Fruit fly (Drosophila melanogaster) whole organism, embryonic: ENCODE data around the gene RluA-1.
A peak's percentile ranks its signal among the peaks of the same experiment; 100 is the strongest.

Experiments
- Adf1 ChIP-seq: fragments of 200-800 bp; sonication (Bioruptor generic); IDR thresholded peaks from 2 replicates; pipeline ENCODE4 v1.3.6; 2022; ENCODE audit warnings: missing biosample characterization, missing genetic modification characterization
- CG10462 ChIP-seq: fragments of 200-800 bp; sonication (Bioruptor generic); optimal IDR thresholded peaks from 2 replicates; lab custom pipeline; 2016; ENCODE audit warnings: missing biosample characterization, missing genetic modification characterization
- CG10565 ChIP-seq: fragments of 200-800 bp; sonication (Bioruptor generic); optimal IDR thresholded peaks from 3 replicates; lab custom pipeline; 2016; ENCODE audit warnings: missing biosample characterization, mild to moderate bottlenecking, missing genetic modification characterization
- CG11456 ChIP-seq: fragments of 200-800 bp; sonication (Bioruptor generic); IDR thresholded peaks from 3 replicates; pipeline ENCODE4 v1.3.6; 2022; ENCODE audit warnings: missing biosample characterization, missing genetic modification characterization
- CG12299 ChIP-seq: fragments of 200-800 bp; sonication (Bioruptor generic); optimal IDR thresholded peaks from 2 replicates; lab custom pipeline; 2018; ENCODE audit warnings: missing biosample characterization, mild to moderate bottlenecking, missing genetic modification characterization
- CG12744 ChIP-seq: fragments of 200-800 bp; sonication (Bioruptor generic); optimal IDR thresholded peaks from 2 replicates; lab custom pipeline; 2016; ENCODE audit warnings: missing biosample characterization, missing genetic modification characterization
- CG12769 ChIP-seq: fragments of 200-800 bp; sonication (Bioruptor generic); optimal IDR thresholded peaks from 2 replicates; lab custom pipeline; 2019; ENCODE audit warnings: missing biosample characterization, mild to moderate bottlenecking, missing genetic modification characterization, moderate library complexity
- CG13624 ChIP-seq: fragments of 200-800 bp; sonication (Bioruptor generic); optimal IDR thresholded peaks from 2 replicates; lab custom pipeline; 2016; ENCODE audit warnings: missing biosample characterization, missing genetic modification characterization
- CG15011 ChIP-seq: fragments of 200-800 bp; sonication (Bioruptor generic); optimal IDR thresholded peaks from 3 replicates; lab custom pipeline; 2018; ENCODE audit warnings: missing biosample characterization, mild to moderate bottlenecking, missing genetic modification characterization
- CG15269 ChIP-seq: fragments of 200-800 bp; sonication (Bioruptor generic); optimal IDR thresholded peaks from 2 replicates; lab custom pipeline; 2018; ENCODE audit warnings: missing biosample characterization, mild to moderate bottlenecking, missing genetic modification characterization, moderate library complexity
- CG16813 ChIP-seq: fragments of 200-800 bp; sonication (Bioruptor generic); IDR thresholded peaks from 3 replicates; pipeline ENCODE4 v1.3.6; 2022; ENCODE audit warnings: missing biosample characterization, missing genetic modification characterization; ENCODE audit not compliant: partially characterized antibody
- CG17359 ChIP-seq: fragments of 200-800 bp; sonication (Bioruptor generic); optimal IDR thresholded peaks from 3 replicates; lab custom pipeline; 2018; ENCODE audit warnings: missing biosample characterization, mild to moderate bottlenecking, missing genetic modification characterization, moderate library complexity
- CG1832 ChIP-seq: fragments of 200-800 bp; sonication (Bioruptor generic); optimal IDR thresholded peaks from 2 replicates; lab custom pipeline; 2017; ENCODE audit warnings: missing biosample characterization, mild to moderate bottlenecking, missing genetic modification characterization, inconsistent platforms
- CG2120 ChIP-seq: fragments of 200-800 bp; sonication (Bioruptor generic); optimal IDR thresholded peaks from 3 replicates; lab custom pipeline; 2016; ENCODE audit warnings: missing biosample characterization, missing genetic modification characterization
- CG3281 ChIP-seq: fragments of 200-800 bp; sonication (Bioruptor generic); optimal IDR thresholded peaks from 3 replicates; lab custom pipeline; 2017; ENCODE audit warnings: missing biosample characterization, mild to moderate bottlenecking, missing genetic modification characterization
- CG3407 ChIP-seq: fragments of 200-800 bp; sonication (Bioruptor generic); optimal IDR thresholded peaks from 2 replicates; lab custom pipeline; 2018; ENCODE audit warnings: missing biosample characterization, mild to moderate bottlenecking, missing genetic modification characterization
- CG3847 ChIP-seq: fragments of 200-800 bp; sonication (Bioruptor generic); IDR thresholded peaks from 2 replicates; pipeline ENCODE4 v1.3.6; 2022; ENCODE audit warnings: missing biosample characterization, missing genetic modification characterization
- CG43689 ChIP-seq: fragments of 200-800 bp; sonication (Bioruptor generic); IDR thresholded peaks from 2 replicates; pipeline ENCODE4 v1.3.6; 2022; ENCODE audit warnings: missing biosample characterization, missing genetic modification characterization
- CG5180 ChIP-seq: fragments of 200-800 bp; sonication (Bioruptor generic); optimal IDR thresholded peaks from 3 replicates; lab custom pipeline; 2017; ENCODE audit warnings: missing biosample characterization, missing genetic modification characterization, mild to moderate bottlenecking, moderate library complexity, missing genetic modification reagents
- CG6689 ChIP-seq: fragments of 200-800 bp; sonication (Bioruptor generic); IDR thresholded peaks from 2 replicates; pipeline ENCODE4 v1.3.6; 2022; ENCODE audit warnings: missing biosample characterization, missing genetic modification characterization
- CG8765 ChIP-seq: fragments of 200-800 bp; sonication (Bioruptor generic); IDR thresholded peaks from 2 replicates; pipeline ENCODE4 v1.3.6; 2022; ENCODE audit warnings: missing biosample characterization, missing genetic modification characterization
- Dbx ChIP-seq: fragments of 200-800 bp; sonication (Bioruptor generic); IDR thresholded peaks from 3 replicates; pipeline ENCODE4 v1.3.6; 2022; ENCODE audit warnings: missing biosample characterization, missing genetic modification characterization
- Dek ChIP-seq: fragments of 200-800 bp; sonication (Bioruptor generic); optimal IDR thresholded peaks from 3 replicates; lab custom pipeline; 2019; ENCODE audit warnings: missing biosample characterization, mild to moderate bottlenecking, missing genetic modification characterization, moderate library complexity
- Dfd ChIP-seq, 2 experiments: fragments of >200 bp; optimal IDR thresholded peaks; 2 replicates each; lab custom pipeline; 2017; ENCODE audit warnings: missing biosample characterization in 2 of 2, missing genetic modification characterization in 2 of 2
- Dip3 ChIP-seq: fragments of 200-800 bp; sonication (Bioruptor generic); optimal IDR thresholded peaks from 3 replicates; lab custom pipeline; 2016; ENCODE audit warnings: missing biosample characterization, missing genetic modification characterization
- Doc2 ChIP-seq: fragments of 200-800 bp; sonication (Bioruptor generic); IDR thresholded peaks from 2 replicates; pipeline ENCODE4 v1.3.6; 2022; ENCODE audit warnings: missing biosample characterization, missing genetic modification characterization
- Fer3 ChIP-seq: fragments of 200-800 bp; sonication (Bioruptor generic); optimal IDR thresholded peaks from 2 replicates; lab custom pipeline; 2018; ENCODE audit warnings: missing biosample characterization, mild to moderate bottlenecking, missing genetic modification characterization, moderate library complexity
- HHEX ChIP-seq: fragments of 200-800 bp; sonication (Bioruptor generic); optimal IDR thresholded peaks from 3 replicates; lab custom pipeline; 2017; ENCODE audit warnings: missing biosample characterization, mild to moderate bottlenecking, missing genetic modification characterization, missing genetic modification reagents
- MESR4 ChIP-seq: fragments of 200-800 bp; sonication (Bioruptor generic); optimal IDR thresholded peaks from 2 replicates; lab custom pipeline; 2018; ENCODE audit warnings: missing biosample characterization, mild to moderate bottlenecking, missing genetic modification characterization, moderate library complexity
- Six4 ChIP-seq: fragments of 200-800 bp; sonication (Bioruptor generic); optimal IDR thresholded peaks from 2 replicates; lab custom pipeline; 2016; ENCODE audit warnings: missing biosample characterization, missing genetic modification characterization
- Spps ChIP-seq: fragments of 200-800 bp; sonication (Bioruptor generic); optimal IDR thresholded peaks from 2 replicates; lab custom pipeline; 2018; ENCODE audit warnings: missing biosample characterization, mild to moderate bottlenecking, missing genetic modification characterization
- Sry-β ChIP-seq: fragments of 200-800 bp; sonication (Bioruptor generic); optimal IDR thresholded peaks from 2 replicates; lab custom pipeline; 2018; ENCODE audit warnings: missing biosample characterization, mild to moderate bottlenecking, missing genetic modification characterization, moderate library complexity
- Tbp ChIP-seq: fragments of >200 bp; optimal IDR thresholded peaks from 2 replicates; lab custom pipeline; 2018; ENCODE audit warnings: missing biosample characterization, missing genetic modification characterization
- corto ChIP-seq: fragments of 200-800 bp; sonication (Bioruptor generic); optimal IDR thresholded peaks from 2 replicates; lab custom pipeline; 2016; ENCODE audit warnings: missing biosample characterization, mild to moderate bottlenecking, missing genetic modification characterization, moderate library complexity
- crol ChIP-seq: fragments of 200-800 bp; sonication (Bioruptor generic); IDR thresholded peaks from 2 replicates; pipeline ENCODE4 v1.3.6; 2022; ENCODE audit warnings: missing biosample characterization, missing genetic modification characterization
- dan ChIP-seq: fragments of 200-800 bp; sonication (Bioruptor generic); IDR thresholded peaks from 2 replicates; pipeline ENCODE4 v1.3.6; 2022; ENCODE audit warnings: missing biosample characterization, missing genetic modification characterization
- ems ChIP-seq: fragments of 200-800 bp; sonication (Bioruptor generic); optimal IDR thresholded peaks from 3 replicates; lab custom pipeline; 2016; ENCODE audit warnings: missing biosample characterization, missing genetic modification characterization
- en ChIP-seq: fragments of 200-800 bp; sonication (Bioruptor generic); optimal IDR thresholded peaks from 2 replicates; lab custom pipeline; 2016; ENCODE audit warnings: missing biosample characterization, missing genetic modification characterization
- gcm ChIP-seq: fragments of 200-800 bp; sonication (Bioruptor generic); optimal IDR thresholded peaks from 2 replicates; lab custom pipeline; 2019; ENCODE audit warnings: missing biosample characterization, mild to moderate bottlenecking, missing genetic modification characterization, moderate library complexity
- hkb ChIP-seq, 2 experiments: fragments of 200-800 bp in 1 of 2; fragments of >200 bp in 1 of 2; sonication (Bioruptor generic) in 1 of 2; IDR thresholded peaks in 1 of 2; optimal IDR thresholded peaks in 1 of 2; 2 replicates each; pipeline versions ENCODE4 v1.3.6 to Lab custom; 2017 to 2022; ENCODE audit warnings: missing biosample characterization in 1 of 2, missing genetic modification characterization in 1 of 2
- lbe ChIP-seq: fragments of 200-800 bp; sonication (Bioruptor generic); optimal IDR thresholded peaks from 2 replicates; lab custom pipeline; 2016; ENCODE audit warnings: missing biosample characterization, mild to moderate bottlenecking, missing genetic modification characterization
- mirr ChIP-seq: fragments of 200-800 bp; sonication (Bioruptor generic); optimal IDR thresholded peaks from 3 replicates; lab custom pipeline; 2018; ENCODE audit warnings: missing biosample characterization, mild to moderate bottlenecking, missing genetic modification characterization
- nmo ChIP-seq: fragments of 200-800 bp; sonication (Bioruptor generic); optimal IDR thresholded peaks from 2 replicates; lab custom pipeline; 2018; ENCODE audit warnings: missing biosample characterization, mild to moderate bottlenecking, missing genetic modification characterization, moderate library complexity
- pum ChIP-seq: fragments of 200-800 bp; sonication (Bioruptor generic); optimal IDR thresholded peaks from 2 replicates; lab custom pipeline; 2016; ENCODE audit warnings: missing biosample characterization, missing genetic modification characterization
- shn ChIP-seq: fragments of 200-800 bp; sonication (Bioruptor generic); optimal IDR thresholded peaks from 3 replicates; lab custom pipeline; 2016; ENCODE audit warnings: missing biosample characterization, missing genetic modification characterization
- sima ChIP-seq: fragments of 200-800 bp; sonication (Bioruptor generic); optimal IDR thresholded peaks from 2 replicates; lab custom pipeline; 2016; ENCODE audit warnings: missing biosample characterization, missing genetic modification characterization
- sisA ChIP-seq: fragments of 200-800 bp; sonication (Bioruptor generic); IDR thresholded peaks from 2 replicates; pipeline ENCODE4 v1.3.6; 2022; ENCODE audit warnings: missing biosample characterization, missing genetic modification characterization
- tio ChIP-seq: fragments of 200-800 bp; sonication (Bioruptor generic); optimal IDR thresholded peaks from 2 replicates; lab custom pipeline; 2017; ENCODE audit warnings: missing biosample characterization, missing genetic modification characterization, inconsistent platforms
- z ChIP-seq: fragments of 200-800 bp; sonication (Bioruptor generic); IDR thresholded peaks from 3 replicates; pipeline ENCODE4 v1.3.6; 2022; ENCODE audit warnings: missing biosample characterization, missing genetic modification characterization

Gene RluA-1

dm6 chr2L:10522174-10522893, 48.2 kb upstream of the RluA-1 start (continued):
- TF ChIP-seq CG13624 (GFP tag; lab: Kevin White, UChicago): no peak
- no peak for TF ChIP-seq hkb (optimal IDR thresholded peaks at IDR 0.05; lab: Kevin White, UChicago)
- peak; percentile 70 for TF ChIP-seq hkb (GFP tag; IDR thresholded peaks at IDR 0.05; lab: Robert Waterston, UW)
- TF ChIP-seq MESR4 (GFP tag; lab: Kevin White, UChicago): no peak
- peak; percentile 19 for TF ChIP-seq gcm (GFP tag; lab: Kevin White, UChicago)
- no peak for TF ChIP-seq corto (GFP tag; lab: Kevin White, UChicago)
- TF ChIP-seq z (GFP tag; lab: Robert Waterston, UW): no peak; the same call in 2 of the 3 replicates
- no peak for TF ChIP-seq CG10565 (GFP tag; lab: Kevin White, UChicago)
- no peak; the same call in 1 of the 2 replicates for TF ChIP-seq sisA
- TF ChIP-seq CG12769: peak; percentile 73
- TF ChIP-seq Tbp (GFP tag; lab: Kevin White, UChicago): no peak
- peak; percentile 71; the same call in 1 of the 2 replicates for TF ChIP-seq CG6689 (GFP tag; lab: Robert Waterston, UW)
- TF ChIP-seq Dfd (GFP tag; optimal IDR thresholded peaks at IDR 0.05; lab: Kevin White, UChicago): no peak
- peak; percentile 28 for TF ChIP-seq Dek (tag; lab: Kevin White, UChicago)
- no peak for TF ChIP-seq ems (GFP tag; lab: Kevin White, UChicago)
- TF ChIP-seq dan (GFP tag; lab: Robert Waterston, UW): no peak
- peak; percentile 67 for TF ChIP-seq CG3281 (GFP tag; lab: Kevin White, UChicago)
- TF ChIP-seq CG2120: peak; percentile 51
- TF ChIP-seq Sry-β: no peak
- TF ChIP-seq nmo: peak; percentile 79
- peak; percentile 38 for TF ChIP-seq Fer3 (tag; lab: Kevin White, UChicago)
- TF ChIP-seq Dip3 (GFP tag; lab: Kevin White, UChicago): no peak
- TF ChIP-seq CG3407: no peak
- TF ChIP-seq Dbx (GFP tag; lab: Robert Waterston, UW): 0 out of 3 replicates have a peak, but pooled peaks have one; percentile 43
- TF ChIP-seq CG43689 (GFP tag; lab: Robert Waterston, UW): no peak
- no peak for TF ChIP-seq en (GFP tag; lab: Kevin White, UChicago)
- peak; percentile 69; the same call in 2 of the 3 replicates for TF ChIP-seq CG11456 (GFP tag; lab: Robert Waterston, UW)
- TF ChIP-seq crol: peak; percentile 74
- TF ChIP-seq sima (GFP tag; lab: Kevin White, UChicago): no peak
- no peak for TF ChIP-seq Spps (tag; lab: Kevin White, UChicago)
- no peak for TF ChIP-seq CG8765 (GFP tag; lab: Robert Waterston, UW)
- no peak for TF ChIP-seq Doc2
- TF ChIP-seq CG10462 (GFP tag; lab: Kevin White, UChicago): peak; percentile 27
- peak; percentile 76 for TF ChIP-seq CG15269
- no peak for TF ChIP-seq CG12299 (tag; lab: Kevin White, UChicago)
- no peak for TF ChIP-seq shn (GFP tag; lab: Kevin White, UChicago)
- TF ChIP-seq lbe (GFP tag; lab: Kevin White, UChicago): no peak
- peak; percentile 50 for TF ChIP-seq CG15011
- TF ChIP-seq CG17359: peak; percentile 49
- peak; percentile 52 for TF ChIP-seq CG5180
- no peak for TF ChIP-seq CG12744 (GFP tag; lab: Kevin White, UChicago)
- TF ChIP-seq Six4 (GFP tag; lab: Kevin White, UChicago): no peak
- TF ChIP-seq HHEX: peak; percentile 67
- no peak for TF ChIP-seq CG16813 (GFP tag; lab: Robert Waterston, UW)
- peak; percentile 67 for TF ChIP-seq tio
- TF ChIP-seq mirr (GFP tag; lab: Kevin White, UChicago): no peak
- no peak for TF ChIP-seq CG1832
- peak; percentile 75 for TF ChIP-seq CG3847 (GFP tag; lab: Robert Waterston, UW)
- peak; percentile 25; the same call in 1 of the 2 replicates for TF ChIP-seq Adf1
- TF ChIP-seq pum (GFP tag; lab: Kevin White, UChicago): no peak
